Worm (Caenorhabditis elegans) whole organism, L1 larva: ENCODE results near the gene sto-6.

Source experiments
- C04F5.9 ChIP-seq: sonication (generic microtip); optimal IDR thresholded peaks from 2 replicates; lab custom pipeline; 2016; ENCODE audit warnings: missing genetic modification characterization, missing compliant biosample characterization
- Y116A8C.19 ChIP-seq: sonication (generic microtip); optimal IDR thresholded peaks from 2 replicates; lab custom pipeline; 2016; ENCODE audit warnings: missing compliant biosample characterization, missing genetic modification characterization, borderline replicate concordance
- egl-27 ChIP-seq, 2 experiments: fragments of 150-350 bp in 1 of 2; sonication (generic microtip); optimal IDR thresholded peaks; 3 replicates each; lab custom pipeline; 2017 to 2018; ENCODE audit warnings: missing biosample characterization in 2 of 2, missing genetic modification characterization in 2 of 2, missing genetic modification reagents in 2 of 2
- lin-35 ChIP-seq, 2 experiments: fragments of 150-350 bp; optimal IDR thresholded peaks; 2 replicates each; lab custom pipeline; 2014; ENCODE audit warnings: missing biosample characterization in 2 of 2, missing genetic modification characterization in 2 of 2, missing genetic modification reagents in 2 of 2
- snpc-4 ChIP-seq: fragments of 150-350 bp; optimal IDR thresholded peaks from 2 replicates; lab custom pipeline; 2014; ENCODE audit warnings: missing biosample characterization, missing genetic modification characterization
- sptf-1 ChIP-seq: fragments of 150-350 bp; optimal IDR thresholded peaks from 2 replicates; lab custom pipeline; 2014; ENCODE audit warnings: missing biosample characterization, missing genetic modification characterization
- tbx-2 ChIP-seq: sonication (generic microtip); optimal IDR thresholded peaks from 2 replicates; lab custom pipeline; 2016; ENCODE audit warnings: missing genetic modification characterization, missing compliant biosample characterization

DNA sequence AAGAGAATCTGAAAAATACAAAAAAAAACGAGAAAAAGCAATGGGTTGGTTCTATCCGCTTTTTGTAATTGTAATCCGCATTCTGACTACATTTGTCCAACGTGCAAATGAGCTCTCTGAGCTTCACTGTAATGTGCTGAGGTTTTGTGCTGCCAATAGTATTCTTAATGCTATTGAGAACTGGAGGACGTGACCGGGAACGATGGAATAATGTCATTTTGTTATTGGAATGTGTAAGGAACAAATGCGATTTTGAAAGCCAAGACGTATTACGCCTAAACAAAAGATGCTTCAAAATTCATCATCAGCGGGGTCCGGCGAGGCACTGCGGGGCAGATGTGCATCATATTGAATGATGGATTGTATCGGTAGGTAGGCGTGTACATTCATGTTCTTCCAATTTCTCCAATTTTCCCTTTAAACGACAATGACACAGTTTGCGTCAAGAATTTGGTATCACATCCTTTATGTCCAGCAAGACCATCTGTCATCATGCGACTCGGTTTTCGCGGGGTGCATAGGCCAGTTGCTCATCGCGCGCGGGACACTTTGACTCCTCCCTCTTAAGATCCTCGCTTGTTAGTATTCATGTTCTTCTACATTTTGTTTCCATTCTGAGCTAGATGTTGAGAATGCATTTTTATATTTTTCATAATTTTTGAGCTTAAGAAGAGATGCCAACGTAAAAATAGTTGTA, 41.0 kb downstream of the sto-6 start:
- TF ChIP-seq lin-35 (GFP tag; optimal IDR thresholded peaks at IDR 0.05; lab: Kevin White, UChicago) (no peak), snpc-4 (tag; lab: Kevin White, UChicago) (no peak), tbx-2 (peak; percentile 3), C04F5.9 (tag; lab: Kevin White, UChicago) (no peak), sptf-1 (tag; lab: Kevin White, UChicago) (no peak), Y116A8C.19 (tag; lab: Kevin White, UChicago) (no peak), egl-27 (tag; optimal IDR thresholded peaks at IDR 0.05; lab: Kevin White, UChicago) (no peak)
